Fruit fly (Drosophila melanogaster) whole organism, embryonic: ENCODE data around the gene CG43339.

Experiments
- Ada2b ChIP-seq: fragments of 200-800 bp; sonication (Bioruptor generic); IDR thresholded peaks from 2 replicates; pipeline ENCODE4 v1.3.6; 2022; ENCODE audit warnings: missing biosample characterization, missing genetic modification characterization
- Atf-2 ChIP-seq: fragments of 200-800 bp; sonication (Bioruptor generic); optimal IDR thresholded peaks from 2 replicates; lab custom pipeline; 2016; ENCODE audit warnings: missing biosample characterization, missing genetic modification characterization
- CG12391 ChIP-seq: fragments of 200-800 bp; sonication (Bioruptor generic); optimal IDR thresholded peaks from 3 replicates; lab custom pipeline; 2018; ENCODE audit warnings: missing biosample characterization, mild to moderate bottlenecking, missing genetic modification characterization, moderate library complexity
- CG12769 ChIP-seq: fragments of 200-800 bp; sonication (Bioruptor generic); optimal IDR thresholded peaks from 2 replicates; lab custom pipeline; 2019; ENCODE audit warnings: missing biosample characterization, mild to moderate bottlenecking, missing genetic modification characterization, moderate library complexity
- CG15011 ChIP-seq: fragments of 200-800 bp; sonication (Bioruptor generic); optimal IDR thresholded peaks from 3 replicates; lab custom pipeline; 2018; ENCODE audit warnings: missing biosample characterization, mild to moderate bottlenecking, missing genetic modification characterization
- CG15514 ChIP-seq: fragments of 200-800 bp; sonication (Bioruptor generic); optimal IDR thresholded peaks from 3 replicates; lab custom pipeline; 2017; ENCODE audit warnings: missing biosample characterization, missing genetic modification characterization, mild to moderate bottlenecking, moderate library complexity, missing genetic modification reagents
- CG15696 ChIP-seq: fragments of 200-800 bp; sonication (Bioruptor generic); optimal IDR thresholded peaks from 2 replicates; lab custom pipeline; 2019; ENCODE audit warnings: missing biosample characterization, mild to moderate bottlenecking, missing genetic modification characterization, moderate library complexity
- CG1603 ChIP-seq: fragments of 200-800 bp; sonication (Bioruptor generic); optimal IDR thresholded peaks from 2 replicates; lab custom pipeline; 2019; ENCODE audit warnings: missing biosample characterization, mild to moderate bottlenecking, missing genetic modification characterization, moderate library complexity
- CG1647 ChIP-seq: fragments of 200-800 bp; sonication (Bioruptor generic); optimal IDR thresholded peaks from 3 replicates; lab custom pipeline; 2016; ENCODE audit warnings: missing biosample characterization, missing genetic modification characterization
- CG16815 ChIP-seq: fragments of 200-800 bp; sonication (Bioruptor generic); optimal IDR thresholded peaks from 3 replicates; lab custom pipeline; 2017; ENCODE audit warnings: missing biosample characterization, mild to moderate bottlenecking, missing genetic modification characterization
- CG1792 ChIP-seq: fragments of 200-800 bp; sonication (Bioruptor generic); optimal IDR thresholded peaks from 2 replicates; lab custom pipeline; 2016; ENCODE audit warnings: missing biosample characterization, missing genetic modification characterization
- CG18764 ChIP-seq: fragments of 200-800 bp; sonication (Bioruptor generic); optimal IDR thresholded peaks from 3 replicates; lab custom pipeline; 2016; ENCODE audit warnings: missing biosample characterization, missing genetic modification characterization
- CG2116 ChIP-seq: fragments of 200-800 bp; sonication (Bioruptor generic); optimal IDR thresholded peaks from 3 replicates; lab custom pipeline; 2018; ENCODE audit warnings: missing biosample characterization, mild to moderate bottlenecking, missing genetic modification characterization
- CG31365 ChIP-seq: fragments of 200-800 bp; sonication (Bioruptor generic); optimal IDR thresholded peaks from 2 replicates; lab custom pipeline; 2018; ENCODE audit warnings: missing biosample characterization, mild to moderate bottlenecking, missing genetic modification characterization
- CG3407 ChIP-seq: fragments of 200-800 bp; sonication (Bioruptor generic); optimal IDR thresholded peaks from 2 replicates; lab custom pipeline; 2018; ENCODE audit warnings: missing biosample characterization, mild to moderate bottlenecking, missing genetic modification characterization
- CG3838 ChIP-seq: fragments of 200-800 bp; sonication (Bioruptor generic); optimal IDR thresholded peaks from 3 replicates; lab custom pipeline; 2016; ENCODE audit warnings: missing biosample characterization, missing genetic modification characterization
- CG6175 ChIP-seq: fragments of 200-800 bp; sonication (Bioruptor generic); IDR thresholded peaks from 3 replicates; pipeline ENCODE4 v1.3.6; 2022; ENCODE audit warnings: missing biosample characterization, missing genetic modification characterization
- CG6654 ChIP-seq: fragments of 200-800 bp; sonication (Bioruptor generic); optimal IDR thresholded peaks from 2 replicates; lab custom pipeline; 2017; ENCODE audit warnings: missing biosample characterization, mild to moderate bottlenecking, missing genetic modification characterization
- CG6854 ChIP-seq: fragments of 200-800 bp; sonication (Bioruptor generic); optimal IDR thresholded peaks from 3 replicates; lab custom pipeline; 2017; ENCODE audit warnings: missing biosample characterization, mild to moderate bottlenecking, missing genetic modification characterization
- CG7372 ChIP-seq: fragments of 200-800 bp; sonication (Bioruptor generic); IDR thresholded peaks from 2 replicates; pipeline ENCODE4 v1.3.6; 2022; ENCODE audit warnings: missing biosample characterization, missing genetic modification characterization
- CG8388 ChIP-seq: fragments of 200-800 bp; sonication (Bioruptor generic); optimal IDR thresholded peaks from 2 replicates; lab custom pipeline; 2019; ENCODE audit warnings: missing biosample characterization, mild to moderate bottlenecking, missing genetic modification characterization, moderate library complexity
- CG9876 ChIP-seq: fragments of 200-800 bp; sonication (Bioruptor generic); optimal IDR thresholded peaks from 2 replicates; lab custom pipeline; 2016; ENCODE audit warnings: missing biosample characterization, missing genetic modification characterization
- CHES-1-like ChIP-seq: fragments of 200-800 bp; sonication (Bioruptor generic); optimal IDR thresholded peaks from 2 replicates; lab custom pipeline; 2016; ENCODE audit warnings: missing biosample characterization, missing genetic modification characterization
- Camta ChIP-seq: fragments of 200-800 bp; sonication (Bioruptor generic); optimal IDR thresholded peaks from 2 replicates; lab custom pipeline; 2016; ENCODE audit warnings: missing biosample characterization, missing genetic modification characterization
- Dll ChIP-seq: fragments of 200-800 bp; sonication (Bioruptor generic); IDR thresholded peaks from 4 replicates; pipeline ENCODE4 v1.3.6; 2022; ENCODE audit warnings: missing biosample characterization, missing genetic modification characterization; ENCODE audit not compliant: partially characterized antibody
- Drgx ChIP-seq: fragments of 200-800 bp; sonication (Bioruptor generic); IDR thresholded peaks from 2 replicates; pipeline ENCODE4 v1.3.6; 2022; ENCODE audit warnings: missing biosample characterization, missing genetic modification characterization
- HLHmδ ChIP-seq: fragments of 200-800 bp; sonication (Bioruptor generic); optimal IDR thresholded peaks from 2 replicates; lab custom pipeline; 2018; ENCODE audit warnings: missing biosample characterization, mild to moderate bottlenecking, missing genetic modification characterization, moderate library complexity
- Hr3 ChIP-seq: fragments of 200-800 bp; sonication (Bioruptor generic); optimal IDR thresholded peaks from 3 replicates; lab custom pipeline; 2016; ENCODE audit warnings: missing biosample characterization, missing genetic modification characterization
- MESR4 ChIP-seq: fragments of 200-800 bp; sonication (Bioruptor generic); optimal IDR thresholded peaks from 2 replicates; lab custom pipeline; 2018; ENCODE audit warnings: missing biosample characterization, mild to moderate bottlenecking, missing genetic modification characterization, moderate library complexity
- Med ChIP-seq: fragments of 200-800 bp; sonication (Bioruptor generic); peaks from one replicate; lab custom pipeline; 2016; ENCODE audit warnings: missing biosample characterization, missing genetic modification characterization, mild to moderate bottlenecking, inconsistent platforms, moderate library complexity
- NFAT ChIP-seq: fragments of 200-800 bp; sonication (Bioruptor generic); IDR thresholded peaks from 2 replicates; pipeline ENCODE4 v1.3.6; 2022; ENCODE audit warnings: missing biosample characterization, missing genetic modification characterization
- Pdp1 ChIP-seq, 2 experiments: fragments of 200-800 bp; sonication (Bioruptor generic); optimal IDR thresholded peaks; 3 replicates each; lab custom pipeline; 2016; ENCODE audit warnings: missing biosample characterization in 2 of 2, missing genetic modification characterization in 2 of 2, mild to moderate bottlenecking in 1 of 2, moderate library complexity in 1 of 2
- Poxn ChIP-seq: fragments of 200-800 bp; sonication (Bioruptor generic); IDR thresholded peaks from 2 replicates; pipeline ENCODE4 v1.3.6; 2022; ENCODE audit warnings: missing biosample characterization, missing genetic modification characterization
- Ssrp ChIP-seq: fragments of 200-800 bp; sonication (Bioruptor generic); optimal IDR thresholded peaks from 2 replicates; lab custom pipeline; 2018; ENCODE audit warnings: missing biosample characterization, mild to moderate bottlenecking, missing genetic modification characterization, moderate library complexity
- ash1 ChIP-seq: fragments of 200-800 bp; sonication (Bioruptor generic); optimal IDR thresholded peaks from 2 replicates; lab custom pipeline; 2018; ENCODE audit warnings: missing biosample characterization, mild to moderate bottlenecking, missing genetic modification characterization
- bab2 ChIP-seq: fragments of 200-800 bp; sonication (Bioruptor generic); optimal IDR thresholded peaks from 2 replicates; lab custom pipeline; 2016; ENCODE audit warnings: missing biosample characterization, missing genetic modification characterization
- bowl ChIP-seq: fragments of 200-800 bp; sonication (Bioruptor generic); IDR thresholded peaks from 2 replicates; pipeline ENCODE4 v1.3.6; 2022; ENCODE audit warnings: missing biosample characterization, missing genetic modification characterization
- btn ChIP-seq: fragments of 200-800 bp; sonication (Bioruptor generic); optimal IDR thresholded peaks from 2 replicates; lab custom pipeline; 2016; ENCODE audit warnings: missing biosample characterization, missing genetic modification characterization
- disco-r ChIP-seq: fragments of 200-800 bp; sonication (Bioruptor generic); optimal IDR thresholded peaks from 2 replicates; lab custom pipeline; 2016; ENCODE audit warnings: missing biosample characterization, missing genetic modification characterization
- ems ChIP-seq: fragments of 200-800 bp; sonication (Bioruptor generic); optimal IDR thresholded peaks from 3 replicates; lab custom pipeline; 2016; ENCODE audit warnings: missing biosample characterization, missing genetic modification characterization
- exex ChIP-seq: fragments of 200-800 bp; sonication (Bioruptor generic); optimal IDR thresholded peaks from 4 replicates; lab custom pipeline; 2018; ENCODE audit warnings: missing biosample characterization, mild to moderate bottlenecking, missing genetic modification characterization, moderate library complexity
- gro ChIP-seq: fragments of 200-800 bp; sonication (Bioruptor generic); optimal IDR thresholded peaks from 2 replicates; lab custom pipeline; 2016; ENCODE audit warnings: missing biosample characterization, missing genetic modification characterization
- jigr1 ChIP-seq: fragments of 200-800 bp; sonication (Bioruptor generic); IDR thresholded peaks from 3 replicates; pipeline ENCODE4 v1.3.6; 2022; ENCODE audit warnings: missing biosample characterization, missing genetic modification characterization
- lab ChIP-seq: fragments of 200-800 bp; sonication (Bioruptor generic); optimal IDR thresholded peaks from 3 replicates; lab custom pipeline; 2017; ENCODE audit warnings: missing biosample characterization, missing genetic modification characterization, mild to moderate bottlenecking, moderate library complexity, missing genetic modification reagents
- nerfin-2 ChIP-seq: fragments of 200-800 bp; sonication (Bioruptor generic); IDR thresholded peaks from 2 replicates; pipeline ENCODE4 v1.3.6; 2022; ENCODE audit warnings: missing biosample characterization, missing genetic modification characterization; ENCODE audit not compliant: partially characterized antibody
- peb ChIP-seq: fragments of 200-800 bp; sonication (Bioruptor generic); IDR thresholded peaks from 2 replicates; pipeline ENCODE4 v1.3.6; 2022; ENCODE audit warnings: missing biosample characterization, missing genetic modification characterization
- pfk ChIP-seq: fragments of 200-800 bp; sonication (Bioruptor generic); optimal IDR thresholded peaks from 2 replicates; lab custom pipeline; 2018; ENCODE audit warnings: missing biosample characterization, mild to moderate bottlenecking, missing genetic modification characterization, moderate library complexity
- pzg ChIP-seq: fragments of 200-800 bp; sonication (Bioruptor generic); optimal IDR thresholded peaks from 3 replicates; lab custom pipeline; 2018; ENCODE audit warnings: missing biosample characterization, mild to moderate bottlenecking, missing genetic modification characterization, moderate library complexity
- sob ChIP-seq: fragments of 200-800 bp; sonication (Bioruptor generic); IDR thresholded peaks from 2 replicates; pipeline ENCODE4 v1.3.6; 2022; ENCODE audit warnings: missing biosample characterization, missing genetic modification characterization
- tgo ChIP-seq: fragments of 200-800 bp; sonication (Bioruptor generic); IDR thresholded peaks from 3 replicates; pipeline ENCODE4 v1.3.6; 2022; ENCODE audit warnings: missing biosample characterization, missing genetic modification characterization
- tio ChIP-seq: fragments of 200-800 bp; sonication (Bioruptor generic); optimal IDR thresholded peaks from 2 replicates; lab custom pipeline; 2017; ENCODE audit warnings: missing biosample characterization, missing genetic modification characterization, inconsistent platforms
- tna ChIP-seq: fragments of 200-800 bp; sonication (Bioruptor generic); IDR thresholded peaks from 2 replicates; pipeline ENCODE4 v1.3.6; 2022; ENCODE audit warnings: missing biosample characterization, missing genetic modification characterization; ENCODE audit not compliant: partially characterized antibody

The CG43339 gene

DNA sequence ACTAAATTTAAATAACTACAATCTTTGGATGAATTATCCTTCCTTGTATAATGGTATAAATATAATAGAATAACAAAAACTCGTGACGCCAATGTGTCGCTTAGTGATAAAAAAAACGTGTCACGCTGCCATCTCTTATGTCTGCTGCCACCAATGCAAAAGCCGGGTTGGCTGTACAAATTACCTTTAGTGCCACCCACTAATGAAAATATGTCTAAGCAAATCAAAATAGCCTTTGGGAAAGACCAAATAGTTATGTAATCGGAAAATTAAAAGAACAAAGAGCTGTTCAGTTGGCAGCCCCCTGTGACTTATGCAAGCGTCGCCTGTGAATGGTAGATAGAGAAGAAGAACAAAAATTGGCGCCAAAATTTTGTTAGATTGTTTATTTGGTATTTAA lies 16.3 kb upstream of the CG43339 start, which contains the start of gene CG10336:
CG10336 (plus strand) TSS at position 153 of the 400 bp plus-strand sequence.
- no peak for TF ChIP-seq bowl
- TF ChIP-seq ems (GFP tag; lab: Kevin White, UChicago) = no peak
- TF ChIP-seq CG3407 = no peak
- no peak for TF ChIP-seq ash1 (GFP tag; lab: Kevin White, UChicago)
- TF ChIP-seq pzg (GFP tag; lab: Kevin White, UChicago) = peak; percentile 67
- no peak for TF ChIP-seq NFAT (GFP tag; lab: Robert Waterston, UW)
- no peak for TF ChIP-seq CG12391
- no peak for TF ChIP-seq CG18764 (GFP tag; lab: Kevin White, UChicago)
- TF ChIP-seq tna (GFP tag; lab: Robert Waterston, UW) = no peak; the same call in 1 of the 2 replicates
- TF ChIP-seq CG31365 (tag; lab: Kevin White, UChicago) = no peak
- TF ChIP-seq HLHmδ (GFP tag; lab: Kevin White, UChicago) = no peak
- TF ChIP-seq lab (GFP tag; lab: Kevin White, UChicago) = no peak
- TF ChIP-seq CG15696 = no peak
- TF ChIP-seq CG12769 (tag; lab: Kevin White, UChicago) = no peak
- no peak for TF ChIP-seq CG1647
- peak in 1 of 2 experiments; percentile 100 for TF ChIP-seq Pdp1 (GFP tag; optimal IDR thresholded peaks at IDR 0.05; lab: Kevin White, UChicago)
- peak; percentile 64 for TF ChIP-seq MESR4 (GFP tag; lab: Kevin White, UChicago)
- no peak for TF ChIP-seq CG7372
- peak; percentile 60 for TF ChIP-seq CG2116 (GFP tag; lab: Kevin White, UChicago)
- TF ChIP-seq Poxn (GFP tag; lab: Robert Waterston, UW) = no peak
- TF ChIP-seq CG16815 (GFP tag; lab: Kevin White, UChicago) = no peak
- TF ChIP-seq bab2 (GFP tag; lab: Kevin White, UChicago) = no peak
- peak; percentile 17 for TF ChIP-seq CG1603 (tag; lab: Kevin White, UChicago)
- TF ChIP-seq exex (tag; lab: Kevin White, UChicago) = no peak
- TF ChIP-seq Ada2b = no peak
- TF ChIP-seq CG6654 (GFP tag; lab: Kevin White, UChicago) = no peak
- TF ChIP-seq btn = no peak
- TF ChIP-seq CG1792 (GFP tag; lab: Kevin White, UChicago) = no peak
- TF ChIP-seq CG15514 (GFP tag; lab: Kevin White, UChicago) = peak; percentile 55
- no peak for TF ChIP-seq disco-r (GFP tag; lab: Kevin White, UChicago)
- no peak for TF ChIP-seq jigr1 (GFP tag; lab: Robert Waterston, UW)
- TF ChIP-seq tgo (GFP tag; lab: Robert Waterston, UW) = no peak
- TF ChIP-seq CG9876 = no peak
- TF ChIP-seq Drgx = no peak
- TF ChIP-seq CG6175 (GFP tag; lab: Robert Waterston, UW) = no peak
- TF ChIP-seq gro (GFP tag; lab: Kevin White, UChicago) = no peak
- TF ChIP-seq tio (GFP tag; lab: Kevin White, UChicago) = no peak
- no peak for TF ChIP-seq CG15011
- no peak for TF ChIP-seq CG6854 (GFP tag; lab: Kevin White, UChicago)
- TF ChIP-seq pfk = no peak
- no peak for TF ChIP-seq sob (GFP tag; lab: Robert Waterston, UW)
- TF ChIP-seq peb (GFP tag; lab: Robert Waterston, UW) = no peak
- TF ChIP-seq Hr3 (GFP tag; lab: Kevin White, UChicago) = no peak
- no peak for TF ChIP-seq CG3838 (GFP tag; lab: Kevin White, UChicago)
- TF ChIP-seq Med = no peak
- TF ChIP-seq Camta (GFP tag; lab: Kevin White, UChicago) = no peak
- no peak for TF ChIP-seq CG8388 (GFP tag; lab: Kevin White, UChicago)
- TF ChIP-seq nerfin-2 (GFP tag; lab: Robert Waterston, UW) = no peak
- TF ChIP-seq CHES-1-like (GFP tag; lab: Kevin White, UChicago) = no peak
- no peak for TF ChIP-seq Ssrp (tag; lab: Kevin White, UChicago)
- no peak for TF ChIP-seq Atf-2
- peak; percentile 75 for TF ChIP-seq Dll
